Fruit fly (Drosophila melanogaster) whole organism, embryonic: ENCODE data around the gene rgn.

Source experiments
- ATbp ChIP-seq: fragments of 200-800 bp; sonication (Bioruptor generic); optimal IDR thresholded peaks from 2 replicates; lab custom pipeline; 2017; ENCODE audit warnings: missing biosample characterization, mild to moderate bottlenecking, missing genetic modification characterization, missing genetic modification reagents
- Atf3 ChIP-seq: fragments of 200-800 bp; sonication (Bioruptor generic); optimal IDR thresholded peaks from 3 replicates; lab custom pipeline; 2016; ENCODE audit warnings: missing biosample characterization, missing genetic modification characterization
- Atf6 ChIP-seq: fragments of 200-800 bp; sonication (Bioruptor generic); IDR thresholded peaks from 2 replicates; pipeline ENCODE4 v1.3.6; 2022; ENCODE audit warnings: missing biosample characterization, missing genetic modification characterization
- CG10267 ChIP-seq: fragments of 200-800 bp; sonication (Bioruptor generic); optimal IDR thresholded peaks from 2 replicates; lab custom pipeline; 2018; ENCODE audit warnings: missing biosample characterization, mild to moderate bottlenecking, missing genetic modification characterization, moderate library complexity
- CG11085 ChIP-seq: fragments of 200-800 bp; sonication (Bioruptor generic); IDR thresholded peaks from 2 replicates; pipeline ENCODE4 v1.3.6; 2022; ENCODE audit warnings: missing biosample characterization, missing genetic modification characterization
- CG12219 ChIP-seq: fragments of 200-800 bp; sonication (Bioruptor generic); optimal IDR thresholded peaks from 3 replicates; lab custom pipeline; 2018; ENCODE audit warnings: missing biosample characterization, mild to moderate bottlenecking, missing genetic modification characterization
- CG12769 ChIP-seq: fragments of 200-800 bp; sonication (Bioruptor generic); optimal IDR thresholded peaks from 2 replicates; lab custom pipeline; 2019; ENCODE audit warnings: missing biosample characterization, mild to moderate bottlenecking, missing genetic modification characterization, moderate library complexity
- CG14710 ChIP-seq: fragments of 200-800 bp; sonication (Bioruptor generic); optimal IDR thresholded peaks from 3 replicates; lab custom pipeline; 2019; ENCODE audit warnings: missing biosample characterization, mild to moderate bottlenecking, missing genetic modification characterization, moderate library complexity
- CG17829 ChIP-seq: fragments of 200-800 bp; optimal IDR thresholded peaks from 2 replicates; lab custom pipeline; 2019; ENCODE audit warnings: missing biosample characterization, mild to moderate bottlenecking, missing genetic modification characterization, moderate library complexity
- CG17912 ChIP-seq: fragments of 200-800 bp; sonication (Bioruptor generic); optimal IDR thresholded peaks from 2 replicates; lab custom pipeline; 2018; ENCODE audit warnings: missing biosample characterization, mild to moderate bottlenecking, missing genetic modification characterization
- CG2129 ChIP-seq: fragments of 200-800 bp; sonication (Bioruptor generic); IDR thresholded peaks from 2 replicates; pipeline ENCODE4 v1.3.6; 2022; ENCODE audit warnings: missing biosample characterization, missing genetic modification characterization; ENCODE audit not compliant: partially characterized antibody
- CG31365 ChIP-seq: fragments of 200-800 bp; sonication (Bioruptor generic); optimal IDR thresholded peaks from 2 replicates; lab custom pipeline; 2018; ENCODE audit warnings: missing biosample characterization, mild to moderate bottlenecking, missing genetic modification characterization
- CG4404 ChIP-seq: fragments of 200-800 bp; sonication (Bioruptor generic); IDR thresholded peaks from 2 replicates; pipeline ENCODE4 v1.3.6; 2022; ENCODE audit warnings: missing biosample characterization, missing genetic modification characterization
- CG7839 ChIP-seq: fragments of 200-800 bp; sonication (Bioruptor generic); optimal IDR thresholded peaks from 3 replicates; lab custom pipeline; 2018; ENCODE audit warnings: missing biosample characterization, mild to moderate bottlenecking, missing genetic modification characterization, moderate library complexity
- CG8765 ChIP-seq: fragments of 200-800 bp; sonication (Bioruptor generic); IDR thresholded peaks from 2 replicates; pipeline ENCODE4 v1.3.6; 2022; ENCODE audit warnings: missing biosample characterization, missing genetic modification characterization
- CrebB ChIP-seq: fragments of 200-800 bp; sonication (Bioruptor generic); optimal IDR thresholded peaks from 3 replicates; lab custom pipeline; 2018; ENCODE audit warnings: missing biosample characterization, mild to moderate bottlenecking, missing genetic modification characterization
- D ChIP-seq, 2 experiments: fragments of 200-800 bp in 1 of 2; fragments of >200 bp in 1 of 2; sonication (Bioruptor generic) in 1 of 2; optimal IDR thresholded peaks; 2 replicates in 1 of 2; 3 replicates in 1 of 2; lab custom pipeline; 2017; ENCODE audit warnings: mild to moderate bottlenecking in 1 of 2, missing biosample characterization in 1 of 2, missing genetic modification characterization in 1 of 2, missing genetic modification reagents in 1 of 2
- Dbx ChIP-seq: fragments of 200-800 bp; sonication (Bioruptor generic); IDR thresholded peaks from 3 replicates; pipeline ENCODE4 v1.3.6; 2022; ENCODE audit warnings: missing biosample characterization, missing genetic modification characterization
- Doc2 ChIP-seq: fragments of 200-800 bp; sonication (Bioruptor generic); IDR thresholded peaks from 2 replicates; pipeline ENCODE4 v1.3.6; 2022; ENCODE audit warnings: missing biosample characterization, missing genetic modification characterization
- E2f2 ChIP-seq: fragments of 200-800 bp; sonication (Bioruptor generic); IDR thresholded peaks from 2 replicates; pipeline ENCODE4 v1.3.6; 2022; ENCODE audit warnings: missing biosample characterization, missing genetic modification characterization
- Gsc ChIP-seq: fragments of 200-800 bp; sonication (Bioruptor generic); IDR thresholded peaks from 2 replicates; pipeline ENCODE4 v1.3.6; 2022; ENCODE audit warnings: missing biosample characterization, missing genetic modification characterization
- HHEX ChIP-seq: fragments of 200-800 bp; sonication (Bioruptor generic); optimal IDR thresholded peaks from 3 replicates; lab custom pipeline; 2017; ENCODE audit warnings: missing biosample characterization, mild to moderate bottlenecking, missing genetic modification characterization, missing genetic modification reagents
- abd-A ChIP-seq: fragments of 200-800 bp; sonication (Bioruptor generic); optimal IDR thresholded peaks from 3 replicates; lab custom pipeline; 2019; ENCODE audit warnings: missing biosample characterization, mild to moderate bottlenecking, missing genetic modification characterization, moderate library complexity
- ac ChIP-seq: fragments of 200-800 bp; sonication (Bioruptor generic); optimal IDR thresholded peaks from 3 replicates; lab custom pipeline; 2017; ENCODE audit warnings: missing biosample characterization, mild to moderate bottlenecking, missing genetic modification characterization
- ase ChIP-seq: fragments of 200-800 bp; sonication (Bioruptor generic); IDR thresholded peaks from 3 replicates; pipeline ENCODE4 v1.3.6; 2022; ENCODE audit warnings: missing biosample characterization, missing genetic modification characterization
- cg ChIP-seq: fragments of 200-800 bp; sonication (Bioruptor generic); optimal IDR thresholded peaks from 3 replicates; lab custom pipeline; 2019; ENCODE audit warnings: missing biosample characterization, mild to moderate bottlenecking, missing genetic modification characterization, moderate library complexity
- chif ChIP-seq, 2 experiments: fragments of 200-800 bp; sonication (Bioruptor generic); optimal IDR thresholded peaks; 3 replicates each; lab custom pipeline; 2016; ENCODE audit warnings: missing biosample characterization in 2 of 2, missing genetic modification characterization in 2 of 2
- dmrt11E ChIP-seq: fragments of 200-800 bp; sonication (Bioruptor generic); optimal IDR thresholded peaks from 3 replicates; lab custom pipeline; 2018; ENCODE audit warnings: missing biosample characterization, mild to moderate bottlenecking, missing genetic modification characterization, moderate library complexity
- dpn ChIP-seq, 2 experiments: fragments of 200-800 bp; sonication (Bioruptor generic); optimal IDR thresholded peaks; 3 replicates each; lab custom pipeline; 2016; ENCODE audit warnings: missing biosample characterization in 2 of 2, missing genetic modification characterization in 2 of 2
- gcm ChIP-seq: fragments of 200-800 bp; sonication (Bioruptor generic); optimal IDR thresholded peaks from 2 replicates; lab custom pipeline; 2019; ENCODE audit warnings: missing biosample characterization, mild to moderate bottlenecking, missing genetic modification characterization, moderate library complexity
- lbe ChIP-seq: fragments of 200-800 bp; sonication (Bioruptor generic); optimal IDR thresholded peaks from 2 replicates; lab custom pipeline; 2016; ENCODE audit warnings: missing biosample characterization, mild to moderate bottlenecking, missing genetic modification characterization
- lola ChIP-seq, 3 experiments: fragments of >200 bp in 2 of 3; fragments of 200-800 bp in 1 of 3; sonication (Bioruptor generic) in 1 of 3; optimal IDR thresholded peaks; 2 replicates each; lab custom pipeline; 2017 to 2019; ENCODE audit warnings: missing biosample characterization in 3 of 3, missing genetic modification characterization in 3 of 3, mild to moderate bottlenecking in 1 of 3, moderate library complexity in 1 of 3
- odd ChIP-seq: fragments of 200-800 bp; sonication (Bioruptor generic); optimal IDR thresholded peaks from 2 replicates; lab custom pipeline; 2017; ENCODE audit warnings: missing biosample characterization, mild to moderate bottlenecking, missing genetic modification characterization
- otp ChIP-seq: fragments of 200-800 bp; sonication (Bioruptor generic); IDR thresholded peaks from 3 replicates; pipeline ENCODE4, ENCODE4 v1.3.6; 2022; ENCODE audit warnings: missing biosample characterization, missing genetic modification characterization
- prd ChIP-seq, 3 experiments: fragments of >200 bp in 2 of 3; fragments of 200-800 bp in 1 of 3; sonication (Bioruptor generic) in 1 of 3; optimal IDR thresholded peaks in 2 of 3; IDR thresholded peaks in 1 of 3; 2 replicates in 2 of 3; 3 replicates in 1 of 3; pipeline versions ENCODE4 v1.3.6 to Lab custom; 2017 to 2022; ENCODE audit warnings: missing biosample characterization in 1 of 3, missing genetic modification characterization in 1 of 3
- pros ChIP-seq: fragments of 200-800 bp; sonication (Bioruptor generic); optimal IDR thresholded peaks from 3 replicates; lab custom pipeline; 2019; ENCODE audit warnings: missing biosample characterization, mild to moderate bottlenecking, missing genetic modification characterization, moderate library complexity
- row ChIP-seq: fragments of 200-800 bp; sonication (Bioruptor generic); IDR thresholded peaks from 3 replicates; pipeline ENCODE4 v1.3.6; 2022; ENCODE audit warnings: missing biosample characterization, missing genetic modification characterization
- sc ChIP-seq, 3 experiments: fragments of >200 bp in 2 of 3; fragments of 200-800 bp in 1 of 3; sonication (Bioruptor generic) in 1 of 3; optimal IDR thresholded peaks; 2 replicates in 2 of 3; 3 replicates in 1 of 3; lab custom pipeline; 2017; ENCODE audit warnings: mild to moderate bottlenecking in 1 of 3, missing biosample characterization in 1 of 3, missing genetic modification characterization in 1 of 3, missing genetic modification reagents in 1 of 3
- sd ChIP-seq: fragments of 200-800 bp; sonication (Bioruptor generic); optimal IDR thresholded peaks from 3 replicates; lab custom pipeline; 2018; ENCODE audit warnings: missing biosample characterization, mild to moderate bottlenecking, missing genetic modification characterization, moderate library complexity
- sens ChIP-seq: fragments of 200-800 bp; sonication (Bioruptor generic); peaks from one replicate; lab custom pipeline; 2016; ENCODE audit warnings: missing biosample characterization, missing genetic modification characterization
- slbo ChIP-seq: fragments of 200-800 bp; sonication (Bioruptor generic); IDR thresholded peaks from 2 replicates; pipeline ENCODE4 v1.3.6; 2022; ENCODE audit warnings: missing biosample characterization, missing genetic modification characterization
- ttk ChIP-seq: fragments of 200-800 bp; sonication (Bioruptor generic); IDR thresholded peaks from 2 replicates; pipeline ENCODE4 v2.1.2; 2022; ENCODE audit warnings: missing biosample characterization, missing genetic modification characterization
- wek ChIP-seq: fragments of 200-800 bp; sonication (Bioruptor generic); optimal IDR thresholded peaks from 3 replicates; lab custom pipeline; 2018; ENCODE audit warnings: missing biosample characterization, mild to moderate bottlenecking, missing genetic modification characterization, moderate library complexity
- zen ChIP-seq: fragments of 200-800 bp; sonication (Bioruptor generic); optimal IDR thresholded peaks from 3 replicates; lab custom pipeline; 2018; ENCODE audit warnings: missing biosample characterization, mild to moderate bottlenecking, missing genetic modification characterization, moderate library complexity

rgn gene

DNA sequence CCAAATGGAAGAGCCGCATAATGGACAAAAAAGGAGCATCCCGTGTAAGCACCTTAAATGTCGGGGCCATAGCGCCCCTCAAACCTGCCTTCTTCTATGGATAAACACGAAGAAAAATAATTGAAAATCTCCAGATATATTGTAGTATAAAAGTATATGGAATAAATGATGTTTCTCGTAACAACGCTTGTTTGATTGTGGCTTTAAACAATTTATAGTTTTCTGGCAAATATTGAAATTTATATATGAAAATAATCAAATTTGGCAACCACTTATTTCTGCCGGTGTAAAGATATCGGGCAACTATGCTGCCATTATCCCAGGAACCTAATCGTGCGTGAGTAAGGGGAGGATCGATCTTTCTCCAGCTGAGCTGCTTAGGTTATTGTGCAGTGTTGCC lies 72.9 kb downstream of the rgn start (continued):
- TF ChIP-seq CG12219 (GFP tag; lab: Kevin White, UChicago) (no peak), CG14710 (peak; percentile 23), otp (no peak), HHEX (GFP tag; lab: Kevin White, UChicago) (no peak), CG10267 (tag; lab: Kevin White, UChicago) (peak; percentile 24), CG4404 (peak; percentile 20; the same call in 1 of the 2 replicates), CG12769 (tag; lab: Kevin White, UChicago) (no peak), ase (GFP tag; lab: Robert Waterston, UW) (no peak), lola (GFP tag; optimal IDR thresholded peaks at IDR 0.05; lab: Kevin White, UChicago) (peak in 1 of 3 experiments; percentile 17), CG17829 (tag; lab: Kevin White, UChicago) (peak; percentile 6), CG31365 (tag; lab: Kevin White, UChicago) (no peak), CG17912 (GFP tag; lab: Kevin White, UChicago) (no peak), Atf3 (GFP tag; lab: Kevin White, UChicago) (no peak), wek (GFP tag; lab: Kevin White, UChicago) (no peak), sc (optimal IDR thresholded peaks at IDR 0.05; lab: Kevin White, UChicago) (no peak), sc (GFP tag; optimal IDR thresholded peaks at IDR 0.05; lab: Kevin White, UChicago) (no peak), ac (GFP tag; lab: Kevin White, UChicago) (peak; percentile 24), CG11085 (GFP tag; lab: Robert Waterston, UW) (no peak), Dbx (GFP tag; lab: Robert Waterston, UW) (no peak), slbo (GFP tag; lab: Robert Waterston, UW) (no peak), D (optimal IDR thresholded peaks at IDR 0.05; lab: Kevin White, UChicago) (no peak), D (GFP tag; optimal IDR thresholded peaks at IDR 0.05; lab: Kevin White, UChicago) (no peak), sens (GFP tag; lab: Kevin White, UChicago) (peak; percentile 82), cg (GFP tag; lab: Kevin White, UChicago) (no peak), abd-A (tag; lab: Kevin White, UChicago) (no peak), lbe (no peak), E2f2 (no peak), CG2129 (GFP tag; lab: Robert Waterston, UW) (no peak), Gsc (GFP tag; lab: Robert Waterston, UW) (no peak), Atf6 (GFP tag; lab: Robert Waterston, UW) (no peak), dpn (GFP tag; optimal IDR thresholded peaks at IDR 0.05; lab: Kevin White, UChicago) (no peak), ttk (no peak), chif (GFP tag; optimal IDR thresholded peaks at IDR 0.05; lab: Kevin White, UChicago) (peak in 1 of 2 experiments; percentile 0), Doc2 (no peak), CrebB (no peak), ATbp (no peak), gcm (no peak), sd (tag; lab: Kevin White, UChicago) (no peak), pros (GFP tag; lab: Kevin White, UChicago) (no peak), CG8765 (no peak), row (no peak), odd (GFP tag; lab: Kevin White, UChicago) (no peak), prd (optimal IDR thresholded peaks at IDR 0.05; lab: Kevin White, UChicago) (no peak), prd (GFP tag; IDR thresholded peaks at IDR 0.05; lab: Robert Waterston, UW) (peak; percentile 48; the same call in 1 of the 3 replicates), dmrt11E (tag; lab: Kevin White, UChicago) (peak; percentile 59), zen (peak; percentile 56), CG7839 (tag; lab: Kevin White, UChicago) (no peak)
